Fruit fly (Drosophila melanogaster) whole organism, embryonic: Measurements from ENCODE around the gene HUWE1.

Source experiments
- Antp ChIP-seq: fragments of 200-800 bp; sonication (Bioruptor generic); optimal IDR thresholded peaks from 3 replicates; lab custom pipeline; 2016; ENCODE audit warnings: missing biosample characterization, missing genetic modification characterization
- Bgb ChIP-seq: fragments of 200-800 bp; sonication (Bioruptor generic); IDR thresholded peaks from 2 replicates; pipeline ENCODE4 v1.3.6; 2022; ENCODE audit warnings: missing biosample characterization, missing genetic modification characterization; ENCODE audit not compliant: partially characterized antibody
- CG10209 ChIP-seq: fragments of 200-800 bp; sonication (Bioruptor generic); optimal IDR thresholded peaks from 3 replicates; lab custom pipeline; 2017; ENCODE audit warnings: missing biosample characterization, mild to moderate bottlenecking, missing genetic modification characterization, missing genetic modification reagents
- CG13287 ChIP-seq: fragments of 200-800 bp; sonication (Bioruptor generic); IDR thresholded peaks from 2 replicates; pipeline ENCODE4 v1.3.6; 2022; ENCODE audit warnings: missing biosample characterization, missing genetic modification characterization; ENCODE audit not compliant: partially characterized antibody
- CG13894 ChIP-seq: fragments of 200-800 bp; sonication (Bioruptor generic); optimal IDR thresholded peaks from 3 replicates; lab custom pipeline; 2018; ENCODE audit warnings: missing biosample characterization, mild to moderate bottlenecking, missing genetic modification characterization, moderate library complexity
- CG14860 ChIP-seq: fragments of 200-800 bp; sonication (Bioruptor generic); IDR thresholded peaks from 3 replicates; pipeline ENCODE4 v1.3.6; 2022; ENCODE audit warnings: missing biosample characterization, missing genetic modification characterization; ENCODE audit not compliant: partially characterized antibody
- CG1792 ChIP-seq: fragments of 200-800 bp; sonication (Bioruptor generic); optimal IDR thresholded peaks from 2 replicates; lab custom pipeline; 2016; ENCODE audit warnings: missing biosample characterization, missing genetic modification characterization
- CG2116 ChIP-seq: fragments of 200-800 bp; sonication (Bioruptor generic); optimal IDR thresholded peaks from 3 replicates; lab custom pipeline; 2018; ENCODE audit warnings: missing biosample characterization, mild to moderate bottlenecking, missing genetic modification characterization
- CG2120 ChIP-seq: fragments of 200-800 bp; sonication (Bioruptor generic); optimal IDR thresholded peaks from 3 replicates; lab custom pipeline; 2016; ENCODE audit warnings: missing biosample characterization, missing genetic modification characterization
- CG34224 ChIP-seq: fragments of 200-800 bp; sonication (Bioruptor generic); IDR thresholded peaks from 3 replicates; pipeline ENCODE4 v1.3.6; 2022; ENCODE audit warnings: missing biosample characterization, missing genetic modification characterization; ENCODE audit not compliant: partially characterized antibody
- CG3995 ChIP-seq: fragments of 200-800 bp; sonication (Bioruptor generic); optimal IDR thresholded peaks from 3 replicates; lab custom pipeline; 2016; ENCODE audit warnings: missing biosample characterization, missing genetic modification characterization
- CG6791 ChIP-seq: fragments of 200-800 bp; sonication (Bioruptor generic); IDR thresholded peaks from 3 replicates; pipeline ENCODE4 v1.3.6; 2022; ENCODE audit warnings: missing biosample characterization, missing genetic modification characterization; ENCODE audit not compliant: partially characterized antibody
- CG7556 ChIP-seq: fragments of 200-800 bp; sonication (Bioruptor generic); optimal IDR thresholded peaks from 2 replicates; lab custom pipeline; 2017; ENCODE audit warnings: missing biosample characterization, mild to moderate bottlenecking, missing genetic modification characterization
- CG7963 ChIP-seq: fragments of 200-800 bp; sonication (Bioruptor generic); IDR thresholded peaks from 3 replicates; pipeline ENCODE4 v1.3.6; 2022; ENCODE audit warnings: missing biosample characterization, missing genetic modification characterization; ENCODE audit not compliant: partially characterized antibody
- Dll ChIP-seq: fragments of 200-800 bp; sonication (Bioruptor generic); IDR thresholded peaks from 4 replicates; pipeline ENCODE4 v1.3.6; 2022; ENCODE audit warnings: missing biosample characterization, missing genetic modification characterization; ENCODE audit not compliant: partially characterized antibody
- Dp ChIP-seq: fragments of 200-800 bp; sonication (Bioruptor generic); optimal IDR thresholded peaks from 2 replicates; lab custom pipeline; 2018; ENCODE audit warnings: missing biosample characterization, mild to moderate bottlenecking, missing genetic modification characterization, moderate library complexity
- Dref ChIP-seq: fragments of 200-800 bp; sonication (Bioruptor generic); IDR thresholded peaks from 2 replicates; pipeline ENCODE4 v1.3.6; 2022; ENCODE audit warnings: missing biosample characterization, missing genetic modification characterization
- E2f2 ChIP-seq: fragments of 200-800 bp; sonication (Bioruptor generic); IDR thresholded peaks from 2 replicates; pipeline ENCODE4 v1.3.6; 2022; ENCODE audit warnings: missing biosample characterization, missing genetic modification characterization
- MESR4 ChIP-seq: fragments of 200-800 bp; sonication (Bioruptor generic); optimal IDR thresholded peaks from 2 replicates; lab custom pipeline; 2018; ENCODE audit warnings: missing biosample characterization, mild to moderate bottlenecking, missing genetic modification characterization, moderate library complexity
- Med ChIP-seq: fragments of 200-800 bp; sonication (Bioruptor generic); peaks from one replicate; lab custom pipeline; 2016; ENCODE audit warnings: missing biosample characterization, missing genetic modification characterization, mild to moderate bottlenecking, inconsistent platforms, moderate library complexity
- Opbp ChIP-seq: fragments of 200-800 bp; sonication (Bioruptor generic); IDR thresholded peaks from 3 replicates; pipeline ENCODE4 v1.3.6; 2022; ENCODE audit warnings: missing biosample characterization, missing genetic modification characterization; ENCODE audit not compliant: partially characterized antibody
- Ptx1 ChIP-seq: fragments of 200-800 bp; sonication (Bioruptor generic); IDR thresholded peaks from 2 replicates; pipeline ENCODE4 v1.3.6; 2022; ENCODE audit warnings: missing biosample characterization, missing genetic modification characterization
- Scr ChIP-seq: fragments of 200-800 bp; sonication (Bioruptor generic); IDR thresholded peaks from 2 replicates; pipeline ENCODE4 v1.3.6; 2022; ENCODE audit warnings: missing biosample characterization, missing genetic modification characterization; ENCODE audit not compliant: partially characterized antibody
- Sry-β ChIP-seq: fragments of 200-800 bp; sonication (Bioruptor generic); optimal IDR thresholded peaks from 2 replicates; lab custom pipeline; 2018; ENCODE audit warnings: missing biosample characterization, mild to moderate bottlenecking, missing genetic modification characterization, moderate library complexity
- YL-1 ChIP-seq: fragments of 200-800 bp; sonication (Bioruptor generic); optimal IDR thresholded peaks from 3 replicates; lab custom pipeline; 2017; ENCODE audit warnings: missing biosample characterization, mild to moderate bottlenecking, missing genetic modification characterization
- amos ChIP-seq: fragments of 200-800 bp; sonication (Bioruptor generic); IDR thresholded peaks from 2 replicates; pipeline ENCODE4 v1.3.6; 2022; ENCODE audit warnings: missing biosample characterization, missing genetic modification characterization; ENCODE audit not compliant: partially characterized antibody
- ato ChIP-seq: fragments of 200-800 bp; sonication (Bioruptor generic); IDR thresholded peaks from 2 replicates; pipeline ENCODE4 v1.3.6; 2022; ENCODE audit warnings: missing biosample characterization, missing genetic modification characterization; ENCODE audit not compliant: partially characterized antibody
- bbx ChIP-seq: fragments of 200-800 bp; sonication (Bioruptor generic); IDR thresholded peaks from 2 replicates; pipeline ENCODE4 v1.3.6; 2022; ENCODE audit warnings: missing biosample characterization, missing genetic modification characterization; ENCODE audit not compliant: partially characterized antibody
- chinmo ChIP-seq: fragments of 200-800 bp; sonication (Bioruptor generic); IDR thresholded peaks from 4 replicates; pipeline ENCODE4 v1.3.6; 2022; ENCODE audit warnings: missing biosample characterization, missing genetic modification characterization; ENCODE audit not compliant: partially characterized antibody
- crp ChIP-seq, 2 experiments: fragments of 200-800 bp; sonication (Bioruptor generic); optimal IDR thresholded peaks; 2 replicates in 1 of 2; 3 replicates in 1 of 2; lab custom pipeline; 2017; ENCODE audit warnings: missing biosample characterization in 2 of 2, missing genetic modification characterization in 2 of 2, mild to moderate bottlenecking in 1 of 2, moderate library complexity in 1 of 2
- hb ChIP-seq: fragments of 200-800 bp; sonication (Bioruptor generic); IDR thresholded peaks from 3 replicates; pipeline ENCODE4 v1.3.6; 2022; ENCODE audit warnings: missing biosample characterization, missing genetic modification characterization; ENCODE audit not compliant: partially characterized antibody
- hbn ChIP-seq: fragments of 200-800 bp; sonication (Bioruptor generic); IDR thresholded peaks from 2 replicates; pipeline ENCODE4 v1.3.6; 2022; ENCODE audit warnings: missing biosample characterization, missing genetic modification characterization; ENCODE audit not compliant: partially characterized antibody
- kay ChIP-seq: fragments of 200-800 bp; sonication (Bioruptor generic); optimal IDR thresholded peaks from 2 replicates; lab custom pipeline; 2016; ENCODE audit warnings: missing biosample characterization, missing genetic modification characterization
- knrl ChIP-seq: fragments of 200-800 bp; sonication (Bioruptor generic); IDR thresholded peaks from 3 replicates; pipeline ENCODE4 v1.3.6; 2022; ENCODE audit warnings: missing biosample characterization, missing genetic modification characterization; ENCODE audit not compliant: partially characterized antibody
- mld ChIP-seq: fragments of 200-800 bp; sonication (Bioruptor generic); IDR thresholded peaks from 3 replicates; pipeline ENCODE4 v1.3.6; 2022; ENCODE audit warnings: missing biosample characterization, missing genetic modification characterization; ENCODE audit not compliant: partially characterized antibody
- nerfin-2 ChIP-seq: fragments of 200-800 bp; sonication (Bioruptor generic); IDR thresholded peaks from 2 replicates; pipeline ENCODE4 v1.3.6; 2022; ENCODE audit warnings: missing biosample characterization, missing genetic modification characterization; ENCODE audit not compliant: partially characterized antibody
- pzg ChIP-seq: fragments of 200-800 bp; sonication (Bioruptor generic); optimal IDR thresholded peaks from 3 replicates; lab custom pipeline; 2018; ENCODE audit warnings: missing biosample characterization, mild to moderate bottlenecking, missing genetic modification characterization, moderate library complexity
- tna ChIP-seq: fragments of 200-800 bp; sonication (Bioruptor generic); IDR thresholded peaks from 2 replicates; pipeline ENCODE4 v1.3.6; 2022; ENCODE audit warnings: missing biosample characterization, missing genetic modification characterization; ENCODE audit not compliant: partially characterized antibody
- zen2 ChIP-seq: fragments of 200-800 bp; sonication (Bioruptor generic); IDR thresholded peaks from 3 replicates; pipeline ENCODE4 v1.3.6; 2022; ENCODE audit warnings: missing biosample characterization, missing genetic modification characterization; ENCODE audit not compliant: partially characterized antibody
- zfh1 ChIP-seq: fragments of 200-800 bp; sonication (Bioruptor generic); IDR thresholded peaks from 3 replicates; pipeline ENCODE4 v1.3.6; 2022; ENCODE audit warnings: missing biosample characterization, missing genetic modification characterization

HUWE1 gene

dm6 chrX:15731968-15732367, 19.5 kb downstream of the HUWE1 start, which contains the start of gene CG8191 (continued):
- TF ChIP-seq CG34224 (GFP tag; lab: Robert Waterston, UW) (peak; percentile 80), Sry-β (GFP tag; lab: Kevin White, UChicago) (peak; percentile 17), CG13894 (tag; lab: Kevin White, UChicago) (no peak), CG6791 (GFP tag; lab: Robert Waterston, UW) (peak; percentile 86), Bgb (GFP tag; lab: Robert Waterston, UW) (peak; percentile 73), Antp (GFP tag; lab: Kevin White, UChicago) (no peak), knrl (GFP tag; lab: Robert Waterston, UW) (peak; percentile 44; the same call in 2 of the 3 replicates), MESR4 (GFP tag; lab: Kevin White, UChicago) (peak; percentile 50), Dref (GFP tag; lab: Robert Waterston, UW) (peak; percentile 82), CG2116 (peak; percentile 72), hbn (GFP tag; lab: Robert Waterston, UW) (peak; percentile 69), zfh1 (GFP tag; lab: Robert Waterston, UW) (no peak), zen2 (GFP tag; lab: Robert Waterston, UW) (peak; percentile 86), CG1792 (GFP tag; lab: Kevin White, UChicago) (no peak), YL-1 (GFP tag; lab: Kevin White, UChicago) (peak; percentile 23), Opbp (GFP tag; lab: Robert Waterston, UW) (peak; percentile 78; the same call in 2 of the 3 replicates), E2f2 (GFP tag; lab: Robert Waterston, UW) (peak; percentile 87), CG13287 (GFP tag; lab: Robert Waterston, UW) (peak; percentile 77), Scr (GFP tag; lab: Robert Waterston, UW) (peak; percentile 66), mld (GFP tag; lab: Robert Waterston, UW) (peak; percentile 75; the same call in 2 of the 3 replicates), bbx (GFP tag; lab: Robert Waterston, UW) (peak; percentile 84), kay (GFP tag; lab: Kevin White, UChicago) (no peak), chinmo (GFP tag; lab: Robert Waterston, UW) (peak; percentile 90; the same call in 3 of the 4 replicates), Dll (peak; percentile 74; the same call in 3 of the 4 replicates), CG2120 (GFP tag; lab: Kevin White, UChicago) (no peak), Ptx1 (GFP tag; lab: Robert Waterston, UW) (no peak), pzg (GFP tag; lab: Kevin White, UChicago) (peak; percentile 44), CG10209 (no peak), nerfin-2 (GFP tag; lab: Robert Waterston, UW) (peak; percentile 73), tna (GFP tag; lab: Robert Waterston, UW) (peak; percentile 84), amos (peak; percentile 72), crp (GFP tag; optimal IDR thresholded peaks at IDR 0.05; lab: Kevin White, UChicago) (peak in 1 of 2 experiments; percentile 82), ato (peak; percentile 82), hb (GFP tag; lab: Robert Waterston, UW) (peak; percentile 59; the same call in 1 of the 3 replicates), CG7556 (GFP tag; lab: Kevin White, UChicago) (no peak), Dp (GFP tag; lab: Kevin White, UChicago) (peak; percentile 85), CG3995 (peak; percentile 88), CG7963 (GFP tag; lab: Robert Waterston, UW) (peak; percentile 61; the same call in 1 of the 3 replicates), Med (GFP tag; lab: Kevin White, UChicago) (peak; percentile 44), CG14860 (GFP tag; lab: Robert Waterston, UW) (peak; percentile 38; the same call in 2 of the 3 replicates)
